Fruit fly (Drosophila melanogaster) whole organism, embryonic: Measurements from ENCODE around the gene CG4497.

Source experiments
- Bgb ChIP-seq: fragments of 200-800 bp; sonication (Bioruptor generic); IDR thresholded peaks from 2 replicates; pipeline ENCODE4 v1.3.6; 2022; ENCODE audit warnings: missing biosample characterization, missing genetic modification characterization; ENCODE audit not compliant: partially characterized antibody
- CG10321 ChIP-seq: fragments of 200-800 bp; sonication (Bioruptor generic); IDR thresholded peaks from 2 replicates; pipeline ENCODE4 v1.3.6; 2022; ENCODE audit warnings: missing biosample characterization, missing genetic modification characterization
- CG10431 ChIP-seq: fragments of 200-800 bp; sonication (Bioruptor generic); optimal IDR thresholded peaks from 3 replicates; lab custom pipeline; 2018; ENCODE audit warnings: missing biosample characterization, mild to moderate bottlenecking, missing genetic modification characterization
- CG11085 ChIP-seq: fragments of 200-800 bp; sonication (Bioruptor generic); IDR thresholded peaks from 2 replicates; pipeline ENCODE4 v1.3.6; 2022; ENCODE audit warnings: missing biosample characterization, missing genetic modification characterization
- CG11696 ChIP-seq: fragments of 200-800 bp; sonication (Bioruptor generic); IDR thresholded peaks from 2 replicates; pipeline ENCODE4 v1.3.6; 2022; ENCODE audit warnings: missing biosample characterization, missing genetic modification characterization
- CG12299 ChIP-seq: fragments of 200-800 bp; sonication (Bioruptor generic); optimal IDR thresholded peaks from 2 replicates; lab custom pipeline; 2018; ENCODE audit warnings: missing biosample characterization, mild to moderate bottlenecking, missing genetic modification characterization
- CG13287 ChIP-seq: fragments of 200-800 bp; sonication (Bioruptor generic); IDR thresholded peaks from 2 replicates; pipeline ENCODE4 v1.3.6; 2022; ENCODE audit warnings: missing biosample characterization, missing genetic modification characterization; ENCODE audit not compliant: partially characterized antibody
- CG14710 ChIP-seq: fragments of 200-800 bp; sonication (Bioruptor generic); optimal IDR thresholded peaks from 3 replicates; lab custom pipeline; 2019; ENCODE audit warnings: missing biosample characterization, mild to moderate bottlenecking, missing genetic modification characterization, moderate library complexity
- CG14965 ChIP-seq: fragments of 200-800 bp; sonication (Bioruptor generic); optimal IDR thresholded peaks from 2 replicates; lab custom pipeline; 2016; ENCODE audit warnings: missing biosample characterization, missing genetic modification characterization, borderline replicate concordance
- CG15479 ChIP-seq: fragments of 200-800 bp; sonication (Bioruptor generic); optimal IDR thresholded peaks from 3 replicates; lab custom pipeline; 2019; ENCODE audit warnings: missing biosample characterization, mild to moderate bottlenecking, missing genetic modification characterization, moderate library complexity
- CG17568 ChIP-seq: fragments of 200-800 bp; sonication (Bioruptor generic); optimal IDR thresholded peaks from 2 replicates; lab custom pipeline; 2018; ENCODE audit warnings: missing biosample characterization, mild to moderate bottlenecking, missing genetic modification characterization, moderate library complexity
- CG18476 ChIP-seq: fragments of 200-800 bp; sonication (Bioruptor generic); optimal IDR thresholded peaks from 2 replicates; lab custom pipeline; 2016; ENCODE audit warnings: missing biosample characterization, mild to moderate bottlenecking, missing genetic modification characterization
- CG3281 ChIP-seq: fragments of 200-800 bp; sonication (Bioruptor generic); optimal IDR thresholded peaks from 3 replicates; lab custom pipeline; 2017; ENCODE audit warnings: missing biosample characterization, mild to moderate bottlenecking, missing genetic modification characterization
- CG34224 ChIP-seq: fragments of 200-800 bp; sonication (Bioruptor generic); IDR thresholded peaks from 3 replicates; pipeline ENCODE4 v1.3.6; 2022; ENCODE audit warnings: missing biosample characterization, missing genetic modification characterization; ENCODE audit not compliant: partially characterized antibody
- CG4404 ChIP-seq: fragments of 200-800 bp; sonication (Bioruptor generic); IDR thresholded peaks from 2 replicates; pipeline ENCODE4 v1.3.6; 2022; ENCODE audit warnings: missing biosample characterization, missing genetic modification characterization
- CG5180 ChIP-seq: fragments of 200-800 bp; sonication (Bioruptor generic); optimal IDR thresholded peaks from 3 replicates; lab custom pipeline; 2017; ENCODE audit warnings: missing biosample characterization, missing genetic modification characterization, mild to moderate bottlenecking, moderate library complexity, missing genetic modification reagents
- CG6272 ChIP-seq: fragments of 200-800 bp; sonication (Bioruptor generic); IDR thresholded peaks from 2 replicates; pipeline ENCODE4 v1.3.6; 2022; ENCODE audit warnings: missing biosample characterization, missing genetic modification characterization
- CG6765 ChIP-seq: fragments of 200-800 bp; sonication (Bioruptor generic); optimal IDR thresholded peaks from 3 replicates; lab custom pipeline; 2017; ENCODE audit warnings: missing biosample characterization, mild to moderate bottlenecking, missing genetic modification characterization
- CG6813 ChIP-seq: fragments of 200-800 bp; sonication (Bioruptor generic); optimal IDR thresholded peaks from 2 replicates; lab custom pipeline; 2017; ENCODE audit warnings: missing biosample characterization, missing genetic modification characterization, mild to moderate bottlenecking, moderate library complexity, missing genetic modification reagents
- CG8944 ChIP-seq: fragments of 200-800 bp; sonication (Bioruptor generic); optimal IDR thresholded peaks from 3 replicates; lab custom pipeline; 2016; ENCODE audit warnings: missing biosample characterization, missing genetic modification characterization
- CG9817 ChIP-seq: fragments of 200-800 bp; sonication (Bioruptor generic); optimal IDR thresholded peaks from 2 replicates; lab custom pipeline; 2018; ENCODE audit warnings: missing biosample characterization, mild to moderate bottlenecking, missing genetic modification characterization, moderate library complexity
- CG9932 ChIP-seq: fragments of 200-800 bp; sonication (Bioruptor generic); IDR thresholded peaks from 2 replicates; pipeline ENCODE4 v1.3.6; 2022; ENCODE audit warnings: missing biosample characterization, missing genetic modification characterization
- CkIIα-i1 ChIP-seq: fragments of 200-800 bp; sonication (Bioruptor generic); IDR thresholded peaks from 2 replicates; pipeline ENCODE4 v1.3.6; 2022; ENCODE audit warnings: missing biosample characterization, missing genetic modification characterization
- Dek ChIP-seq: fragments of 200-800 bp; sonication (Bioruptor generic); optimal IDR thresholded peaks from 3 replicates; lab custom pipeline; 2019; ENCODE audit warnings: missing biosample characterization, mild to moderate bottlenecking, missing genetic modification characterization, moderate library complexity
- Doc3 ChIP-seq: fragments of 200-800 bp; sonication (Bioruptor generic); IDR thresholded peaks from 3 replicates; pipeline ENCODE4 v1.3.6; 2022; ENCODE audit warnings: missing biosample characterization, missing genetic modification characterization; ENCODE audit not compliant: partially characterized antibody
- ERR ChIP-seq: fragments of 200-800 bp; sonication (Bioruptor generic); optimal IDR thresholded peaks from 2 replicates; lab custom pipeline; 2016; ENCODE audit warnings: missing biosample characterization, missing genetic modification characterization
- Fer1 ChIP-seq: fragments of 200-800 bp; sonication (Bioruptor generic); optimal IDR thresholded peaks from 2 replicates; lab custom pipeline; 2017; ENCODE audit warnings: missing biosample characterization, mild to moderate bottlenecking, missing genetic modification characterization
- HLH4C ChIP-seq: fragments of 200-800 bp; sonication (Bioruptor generic); IDR thresholded peaks from 3 replicates; pipeline ENCODE4 v1.3.6; 2022; ENCODE audit warnings: missing biosample characterization, missing genetic modification characterization; ENCODE audit not compliant: partially characterized antibody
- Max ChIP-seq: fragments of 200-800 bp; sonication (Bioruptor generic); optimal IDR thresholded peaks from 2 replicates; lab custom pipeline; 2016; ENCODE audit warnings: missing biosample characterization, mild to moderate bottlenecking, missing genetic modification characterization
- NK7.1 ChIP-seq: fragments of 200-800 bp; sonication (Bioruptor generic); optimal IDR thresholded peaks from 3 replicates; lab custom pipeline; 2016; ENCODE audit warnings: missing biosample characterization, missing genetic modification characterization
- NfI ChIP-seq: fragments of 200-800 bp; sonication (Bioruptor generic); optimal IDR thresholded peaks from 3 replicates; lab custom pipeline; 2018; ENCODE audit warnings: missing biosample characterization, mild to moderate bottlenecking, missing genetic modification characterization, moderate library complexity
- Oaz ChIP-seq: fragments of 200-800 bp; sonication (Bioruptor generic); IDR thresholded peaks from 2 replicates; pipeline ENCODE4 v1.3.6; 2022; ENCODE audit warnings: missing biosample characterization, missing genetic modification characterization
- Side ChIP-seq: fragments of 200-800 bp; sonication (Bioruptor generic); optimal IDR thresholded peaks from 2 replicates; lab custom pipeline; 2016; ENCODE audit warnings: missing biosample characterization, missing genetic modification characterization
- Trl ChIP-seq, 3 experiments: fragments of >200 bp in 2 of 3; fragments of 200-800 bp in 1 of 3; sonication (Bioruptor generic) in 1 of 3; optimal IDR thresholded peaks; 2 replicates in 1 of 3; 3 replicates in 2 of 3; lab custom pipeline; 2016 to 2017; ENCODE audit warnings: missing biosample characterization in 1 of 3, missing genetic modification characterization in 1 of 3
- Xbp1 ChIP-seq: fragments of 200-800 bp; sonication (Bioruptor generic); optimal IDR thresholded peaks from 3 replicates; lab custom pipeline; 2016; ENCODE audit warnings: missing biosample characterization, mild to moderate bottlenecking, missing genetic modification characterization
- Xrp1 ChIP-seq: fragments of 200-800 bp; sonication (Bioruptor generic); IDR thresholded peaks from 2 replicates; pipeline ENCODE4 v1.3.6; 2022; ENCODE audit warnings: missing biosample characterization, missing genetic modification characterization
- da ChIP-seq: fragments of 200-800 bp; sonication (Bioruptor generic); optimal IDR thresholded peaks from 2 replicates; lab custom pipeline; 2016; ENCODE audit warnings: missing biosample characterization, missing genetic modification characterization
- dmrt11E ChIP-seq: fragments of 200-800 bp; sonication (Bioruptor generic); optimal IDR thresholded peaks from 3 replicates; lab custom pipeline; 2018; ENCODE audit warnings: missing biosample characterization, mild to moderate bottlenecking, missing genetic modification characterization, moderate library complexity
- gfzf ChIP-seq: fragments of 200-800 bp; sonication (Bioruptor generic); optimal IDR thresholded peaks from 2 replicates; lab custom pipeline; 2016; ENCODE audit warnings: missing biosample characterization, mild to moderate bottlenecking, missing genetic modification characterization, moderate library complexity
- grn ChIP-seq: fragments of 200-800 bp; sonication (Bioruptor generic); optimal IDR thresholded peaks from 3 replicates; lab custom pipeline; 2017; ENCODE audit warnings: missing biosample characterization, missing genetic modification characterization
- knrl ChIP-seq: fragments of 200-800 bp; sonication (Bioruptor generic); IDR thresholded peaks from 3 replicates; pipeline ENCODE4 v1.3.6; 2022; ENCODE audit warnings: missing biosample characterization, missing genetic modification characterization; ENCODE audit not compliant: partially characterized antibody
- onecut ChIP-seq: fragments of 200-800 bp; sonication (Bioruptor generic); IDR thresholded peaks from 2 replicates; pipeline ENCODE4 v1.3.6; 2022; ENCODE audit warnings: missing biosample characterization, missing genetic modification characterization
- p53 ChIP-seq: fragments of 200-800 bp; sonication (Bioruptor generic); optimal IDR thresholded peaks from 2 replicates; lab custom pipeline; 2016; ENCODE audit warnings: missing biosample characterization, missing genetic modification characterization
- pan ChIP-seq, 4 experiments: fragments of >200 bp in 3 of 4; fragments of 200-800 bp in 1 of 4; sonication (Bioruptor generic) in 1 of 4; optimal IDR thresholded peaks in 3 of 4; IDR thresholded peaks in 1 of 4; 2 replicates each; pipeline versions ENCODE4 v1.3.6 to Lab custom; 2017 to 2022; ENCODE audit warnings: missing biosample characterization in 2 of 4, missing genetic modification characterization in 2 of 4, mixed read lengths in 1 of 4
- schlank ChIP-seq: fragments of 200-800 bp; sonication (Bioruptor generic); optimal IDR thresholded peaks from 2 replicates; lab custom pipeline; 2018; ENCODE audit warnings: missing biosample characterization, mild to moderate bottlenecking, missing genetic modification characterization
- sd ChIP-seq: fragments of 200-800 bp; sonication (Bioruptor generic); optimal IDR thresholded peaks from 3 replicates; lab custom pipeline; 2018; ENCODE audit warnings: missing biosample characterization, mild to moderate bottlenecking, missing genetic modification characterization, moderate library complexity
- sqz ChIP-seq: fragments of 200-800 bp; sonication (Bioruptor generic); optimal IDR thresholded peaks from 3 replicates; lab custom pipeline; 2018; ENCODE audit warnings: missing biosample characterization, mild to moderate bottlenecking, missing genetic modification characterization
- trem ChIP-seq: fragments of 200-800 bp; optimal IDR thresholded peaks from 3 replicates; lab custom pipeline; 2019; ENCODE audit warnings: missing biosample characterization, mild to moderate bottlenecking, missing genetic modification characterization, moderate library complexity
- ttk ChIP-seq: fragments of 200-800 bp; sonication (Bioruptor generic); IDR thresholded peaks from 2 replicates; pipeline ENCODE4 v2.1.2; 2022; ENCODE audit warnings: missing biosample characterization, missing genetic modification characterization

The CG4497 gene

DNA sequence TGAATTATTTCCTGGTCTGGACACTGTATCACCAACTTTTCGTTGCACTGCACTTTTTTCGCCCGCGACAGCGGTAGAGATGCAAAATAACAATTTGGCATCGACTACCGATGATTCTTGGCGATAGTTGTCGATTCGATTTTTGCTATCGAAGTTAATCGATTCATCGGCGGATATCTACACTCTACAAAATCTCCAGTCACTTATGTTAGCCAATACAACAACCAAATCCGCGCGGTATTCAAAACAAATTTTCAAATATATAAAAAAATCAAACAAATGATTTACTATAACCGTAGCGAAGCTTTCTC, 9.7 kb upstream of the CG4497 start, which contains the start of gene CG4502 (continued):
- peak; percentile 34; the same call in 1 of the 2 replicates for TF ChIP-seq CG10321 (GFP tag; lab: Robert Waterston, UW)
- no peak for TF ChIP-seq NK7.1 (GFP tag; lab: Kevin White, UChicago)
- peak; percentile 11 for TF ChIP-seq Max (GFP tag; lab: Kevin White, UChicago)
- TF ChIP-seq CG3281 (GFP tag; lab: Kevin White, UChicago): no peak
- TF ChIP-seq CkIIα-i1 (GFP tag; lab: Robert Waterston, UW): no peak
- TF ChIP-seq CG8944 (GFP tag; lab: Kevin White, UChicago): no peak
- peak; percentile 99 for TF ChIP-seq HLH4C (GFP tag; lab: Robert Waterston, UW)
- peak; percentile 23 for TF ChIP-seq Side (GFP tag; lab: Kevin White, UChicago)
- peak; percentile 43 for TF ChIP-seq sd (tag; lab: Kevin White, UChicago)
- TF ChIP-seq CG18476 (GFP tag; lab: Kevin White, UChicago): no peak
- no peak for TF ChIP-seq ttk (GFP tag; lab: Robert Waterston, UW)
- no peak for TF ChIP-seq CG6765
- peak; percentile 55 for TF ChIP-seq CG12299 (tag; lab: Kevin White, UChicago)
- peak; percentile 75 for TF ChIP-seq trem (tag; lab: Kevin White, UChicago)
- TF ChIP-seq ERR: peak; percentile 31
- TF ChIP-seq CG4404 (GFP tag; lab: Robert Waterston, UW): no peak
- TF ChIP-seq CG5180 (GFP tag; lab: Kevin White, UChicago): no peak
- TF ChIP-seq CG9932 (GFP tag; lab: Robert Waterston, UW): peak; percentile 78
- no peak for TF ChIP-seq CG15479 (GFP tag; lab: Kevin White, UChicago)
- no peak for TF ChIP-seq Trl (optimal IDR thresholded peaks at IDR 0.05; lab: Kevin White, UChicago)
- TF ChIP-seq Trl (GFP tag; optimal IDR thresholded peaks at IDR 0.05; lab: Kevin White, UChicago): peak; percentile 36
- peak; percentile 14 for TF ChIP-seq CG9817 (tag; lab: Kevin White, UChicago)
- no peak for TF ChIP-seq CG17568 (GFP tag; lab: Kevin White, UChicago)
- TF ChIP-seq sqz (GFP tag; lab: Kevin White, UChicago): peak; percentile 19
- TF ChIP-seq CG11696 (GFP tag; lab: Robert Waterston, UW): no peak
- peak; percentile 40 for TF ChIP-seq Xbp1 (GFP tag; lab: Kevin White, UChicago)
- peak; percentile 100 for TF ChIP-seq Bgb (GFP tag; lab: Robert Waterston, UW)
- 0 out of 2 replicates have a peak, but pooled peaks have one; percentile 6 for TF ChIP-seq CG6272 (GFP tag; lab: Robert Waterston, UW)
- no peak for TF ChIP-seq dmrt11E
- peak; percentile 100 for TF ChIP-seq CG13287 (GFP tag; lab: Robert Waterston, UW)
- no peak for TF ChIP-seq pan (optimal IDR thresholded peaks at IDR 0.05; lab: Kevin White, UChicago)
- no peak for TF ChIP-seq pan (GFP tag; optimal IDR thresholded peaks at IDR 0.05 in 1 of 2, IDR thresholded peaks at IDR 0.05 in 1 of 2)
- TF ChIP-seq da: no peak
- no peak for TF ChIP-seq grn (GFP tag; lab: Kevin White, UChicago)
- TF ChIP-seq Dek (tag; lab: Kevin White, UChicago): peak; percentile 21
- peak; percentile 58 for TF ChIP-seq CG14710 (tag; lab: Kevin White, UChicago)
- TF ChIP-seq onecut (GFP tag; lab: Robert Waterston, UW): 0 out of 2 replicates have a peak, but pooled peaks have one; percentile 8
- peak; percentile 9 for TF ChIP-seq NfI
- TF ChIP-seq CG6813 (GFP tag; lab: Kevin White, UChicago): no peak
- TF ChIP-seq schlank: no peak
- TF ChIP-seq CG11085 (GFP tag; lab: Robert Waterston, UW): no peak
- peak; percentile 23; the same call in 1 of the 2 replicates for TF ChIP-seq Xrp1
- TF ChIP-seq CG14965 (GFP tag; lab: Kevin White, UChicago): no peak
- TF ChIP-seq gfzf: peak; percentile 53
- peak; percentile 99 for TF ChIP-seq Doc3
- peak; percentile 100 for TF ChIP-seq CG34224 (GFP tag; lab: Robert Waterston, UW)
- TF ChIP-seq Fer1 (GFP tag; lab: Kevin White, UChicago): peak; percentile 42
- peak; percentile 99 for TF ChIP-seq knrl (GFP tag; lab: Robert Waterston, UW)
- TF ChIP-seq Oaz: no peak
- TF ChIP-seq CG10431 (GFP tag; lab: Kevin White, UChicago): no peak
- peak; percentile 45 for TF ChIP-seq p53
